Worm (Caenorhabditis elegans) whole organism, late embryonic: ENCODE data around the gene isy-1.

ENCODE experiments used
- ama-1 ChIP-seq: fragments of 150-350 bp; optimal IDR thresholded peaks from 2 replicates; lab custom pipeline; 2014
- ceh-18 ChIP-seq: sonication (generic microtip); optimal IDR thresholded peaks from 2 replicates; lab custom pipeline; 2016; ENCODE audit warnings: missing genetic modification characterization, missing compliant biosample characterization
- ets-4 ChIP-seq: sonication (generic microtip); optimal IDR thresholded peaks from 2 replicates; lab custom pipeline; 2016; ENCODE audit warnings: missing genetic modification characterization, missing compliant biosample characterization
- fax-1 ChIP-seq: sonication (generic microtip); optimal IDR thresholded peaks from 2 replicates; lab custom pipeline; 2016; ENCODE audit warnings: missing genotype, missing genetic modification characterization, missing compliant biosample characterization
- fkh-10 ChIP-seq: fragments of 150-350 bp; optimal IDR thresholded peaks from 2 replicates; lab custom pipeline; 2014; ENCODE audit warnings: missing biosample characterization, missing genetic modification reagents, missing genetic modification characterization
- mec-3 ChIP-seq: sonication (generic microtip); optimal IDR thresholded peaks from 2 replicates; lab custom pipeline; 2016; ENCODE audit warnings: borderline replicate concordance, missing genetic modification characterization, missing compliant biosample characterization
- nfya-1 ChIP-seq: sonication (generic microtip); optimal IDR thresholded peaks from 2 replicates; lab custom pipeline; 2017; ENCODE audit warnings: missing genetic modification characterization, mild to moderate bottlenecking, missing compliant biosample characterization, antibody characterized with exemption, moderate library complexity
- nhr-11 ChIP-seq: fragments of 150-350 bp; optimal IDR thresholded peaks from 2 replicates; lab custom pipeline; 2014; ENCODE audit warnings: missing biosample characterization, missing genetic modification characterization
- odd-2 ChIP-seq: sonication (generic microtip); optimal IDR thresholded peaks from 2 replicates; lab custom pipeline; 2017; ENCODE audit warnings: antibody characterized with exemption, mild to moderate bottlenecking, missing genetic modification characterization, missing compliant biosample characterization
- rnt-1 ChIP-seq: sonication (generic microtip); optimal IDR thresholded peaks from 2 replicates; lab custom pipeline; 2016; ENCODE audit warnings: missing genetic modification characterization, missing compliant biosample characterization
- sox-2 ChIP-seq: fragments of 200-800 bp; sonication (Bioruptor generic); IDR thresholded peaks from 2 replicates; pipeline ENCODE4 v1.3.6; 2022; ENCODE audit warnings: missing genetic modification reagents, missing genetic modification characterization, missing compliant biosample characterization

ce11 chrV:10970070-10970469 is 30.4 kb downstream of the isy-1 start, which contains the start of gene F17C11.22:
- no peak for TF ChIP-seq fkh-10 (GFP tag; lab: Kevin White, UChicago)
- no peak for TF ChIP-seq fax-1 (tag; lab: Kevin White, UChicago)
- TF ChIP-seq rnt-1 (tag; lab: Kevin White, UChicago), result no peak
- TF ChIP-seq ama-1 (lab: Kevin White, UChicago), result no peak
- TF ChIP-seq nfya-1 (tag; lab: Kevin White, UChicago), result no peak
- TF ChIP-seq ets-4, result no peak
- no peak for TF ChIP-seq nhr-11 (tag; lab: Kevin White, UChicago)
- TF ChIP-seq ceh-18, result no peak
- no peak for TF ChIP-seq mec-3
- TF ChIP-seq sox-2 (GFP tag; lab: Robert Waterston, UW), result no peak
- no peak for TF ChIP-seq odd-2
